Fruit fly (Drosophila melanogaster) S2 (cell line): ENCODE results near the gene bab2.
A peak's percentile ranks its signal among the peaks of the same experiment; 100 is the strongest.

Source experiments
- CG8478 ChIP-seq: fragments of >200 bp; optimal IDR thresholded peaks from 2 replicates; lab custom pipeline; 2018
- CTCF ChIP-seq, 2 experiments: fragments of >200 bp; optimal IDR thresholded peaks; 2 replicates each; lab custom pipeline; 2018

dm6 chr3L:1206682-1207421 is 29.8 kb upstream of the bab2 start, which contains the start of gene LysB:
- TF ChIP-seq CG8478 (lab: Kevin White, UChicago) (no peak), CTCF (optimal IDR thresholded peaks at IDR 0.05; lab: Kevin White, UChicago) (peak in 1 of 2 experiments; percentile 36)
